Fruit fly (Drosophila melanogaster): ENCODE results near the gene PTPMT1.

The PTPMT1 gene

DNA sequence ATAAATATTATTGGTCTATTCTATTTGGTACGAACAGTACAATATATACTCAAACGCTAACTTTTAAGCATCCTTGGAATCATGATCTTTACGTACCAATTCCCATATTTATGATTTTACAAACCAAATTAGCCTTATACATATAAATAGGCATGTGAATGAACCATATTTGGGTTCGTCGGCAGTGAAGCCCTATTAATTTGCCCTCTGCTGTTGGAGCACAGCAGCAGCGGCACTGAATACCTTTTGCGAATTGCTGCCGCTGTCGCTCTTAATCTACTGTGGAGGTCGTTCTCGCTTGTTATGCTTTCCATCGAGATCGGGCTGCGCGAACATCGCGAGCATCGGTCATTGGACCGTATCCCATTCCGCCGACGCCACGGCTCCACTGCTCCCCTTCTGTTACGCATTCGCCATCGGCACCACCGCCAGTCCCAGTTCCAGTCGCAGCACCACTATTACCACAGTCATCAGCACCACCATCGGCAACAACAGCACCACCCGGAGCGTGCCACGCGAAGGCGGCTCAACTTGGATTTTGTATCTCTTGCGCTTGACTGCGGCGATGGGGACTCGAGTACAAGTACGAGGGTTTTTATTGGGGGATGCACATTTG, 30.4 kb downstream of the PTPMT1 start (continued):
- TF ChIP-seq Gug (GFP tag; IDR thresholded peaks at IDR 0.05): peak; percentile 68
- TF ChIP-seq Ets96B (tag; optimal IDR thresholded peaks at IDR 0.05): peak; percentile 79
- TF ChIP-seq CG10631 (GFP tag; optimal IDR thresholded peaks at IDR 0.05): peak; percentile 80
- TF ChIP-seq fkh (GFP tag; optimal IDR thresholded peaks at IDR 0.05): no peak
- peak; percentile 73 for TF ChIP-seq esn (GFP tag; optimal IDR thresholded peaks at IDR 0.05)
- TF ChIP-seq CG31627 (GFP tag; optimal IDR thresholded peaks at IDR 0.05): peak; percentile 54
- peak; percentile 51 for TF ChIP-seq lz (GFP tag; optimal IDR thresholded peaks at IDR 0.05)
- TF ChIP-seq fd85E (GFP tag; optimal IDR thresholded peaks at IDR 0.05): no peak
- TF ChIP-seq Hr38 (GFP tag; optimal IDR thresholded peaks at IDR 0.05): no peak
- TF ChIP-seq svp (GFP tag): peak; percentile 94
- peak; percentile 71 for TF ChIP-seq Met (GFP tag; optimal IDR thresholded peaks at IDR 0.05)
- TF ChIP-seq Sox15 (GFP tag; optimal IDR thresholded peaks at IDR 0.05): peak; percentile 46
- TF ChIP-seq CG32006 (GFP tag; optimal IDR thresholded peaks at IDR 0.05): peak; percentile 88
- TF ChIP-seq dsx (GFP tag; optimal IDR thresholded peaks at IDR 0.05; ENCODE audit: poor library complexity, severe bottlenecking): peak; percentile 59
- peak; percentile 76 for TF ChIP-seq OdsH (GFP tag; optimal IDR thresholded peaks at IDR 0.05)
- peak; percentile 72 for TF ChIP-seq Hr4 (GFP tag; optimal IDR thresholded peaks at IDR 0.05)
- TF ChIP-seq CG11294 (GFP tag; IDR thresholded peaks at IDR 0.05): peak; percentile 44; the same call in 1 of the 2 replicates
- TF ChIP-seq CG4318 (GFP tag; optimal IDR thresholded peaks at IDR 0.05): peak; percentile 70
- TF ChIP-seq Eip75B (GFP tag; optimal IDR thresholded peaks at IDR 0.05): peak; percentile 78
- peak; percentile 73 for TF ChIP-seq CG10669 (GFP tag; optimal IDR thresholded peaks at IDR 0.05)
- peak; percentile 70 for TF ChIP-seq CG3919 (GFP tag; optimal IDR thresholded peaks at IDR 0.05)
- TF ChIP-seq Eip78C (GFP tag): peak; percentile 93
- TF ChIP-seq net (GFP tag; optimal IDR thresholded peaks at IDR 0.05): peak; percentile 69
- TF ChIP-seq Sox14 (GFP tag; optimal IDR thresholded peaks at IDR 0.05): peak; percentile 75
- TF ChIP-seq CG7368 (GFP tag; optimal IDR thresholded peaks at IDR 0.05): peak; percentile 29

DNA sequence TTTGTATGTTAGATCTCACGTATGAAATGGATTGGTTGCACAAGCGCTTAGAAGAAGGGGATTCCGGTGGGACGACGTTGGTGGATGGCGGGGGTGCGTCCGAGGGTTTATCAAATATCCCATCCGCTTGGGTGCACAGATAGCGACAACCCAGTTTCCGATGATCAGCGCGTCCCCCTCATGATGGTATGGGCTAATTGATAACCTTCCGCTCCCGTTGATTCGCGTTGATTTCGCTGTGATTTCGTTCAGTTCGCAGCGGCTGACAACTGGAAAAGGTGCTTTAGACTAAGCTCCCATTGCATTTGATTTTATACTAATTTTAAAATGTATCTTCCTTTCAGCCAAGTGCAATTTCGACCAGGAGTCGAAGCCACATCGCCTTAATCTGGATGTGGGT, 31.4 kb downstream of the PTPMT1 start:
- no peak for TF ChIP-seq CG6854 (GFP tag; optimal IDR thresholded peaks at IDR 0.05)
- peak; percentile 99 for TF ChIP-seq svp (GFP tag)
- no peak for TF ChIP-seq achi (GFP tag; optimal IDR thresholded peaks at IDR 0.05)

DNA sequence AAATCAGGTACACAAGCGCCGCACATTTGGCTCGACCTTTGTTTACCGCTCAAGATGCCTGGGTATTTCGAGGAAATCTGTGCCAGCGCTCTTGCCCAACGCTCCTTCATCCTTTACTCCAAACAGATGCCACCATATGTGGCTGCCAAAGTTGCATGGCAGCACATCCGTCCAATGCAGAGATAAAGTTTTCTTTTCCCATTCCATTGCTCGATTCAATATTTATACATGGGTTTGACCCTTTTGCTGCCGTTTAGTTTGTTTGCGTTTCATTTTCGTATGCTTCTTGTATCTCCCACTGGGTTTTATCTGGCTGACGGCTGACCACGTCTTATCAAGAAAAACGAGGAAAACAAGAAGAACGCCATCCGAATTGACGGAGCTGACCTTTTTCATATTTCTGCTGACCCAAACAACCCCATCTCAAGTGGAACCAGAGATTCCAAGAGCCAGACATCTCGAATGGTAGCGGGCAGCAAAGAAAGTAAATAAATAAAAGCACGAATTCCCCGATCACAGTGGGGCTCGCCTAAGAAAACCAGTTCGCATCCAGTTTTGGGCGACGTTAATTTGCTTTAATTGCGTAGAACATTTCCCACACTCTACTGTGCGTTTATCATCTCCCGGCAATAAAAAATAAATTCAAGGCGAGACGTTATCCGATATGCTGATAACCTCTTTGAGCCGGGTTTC, 32.5 kb downstream of the PTPMT1 start:
- TF ChIP-seq CG10669 (GFP tag; optimal IDR thresholded peaks at IDR 0.05): no peak
- no peak for TF ChIP-seq ss (GFP tag; optimal IDR thresholded peaks at IDR 0.05)
- peak; percentile 9 for TF ChIP-seq CG31627 (GFP tag; optimal IDR thresholded peaks at IDR 0.05)
- peak; percentile 7 for TF ChIP-seq lz (GFP tag; optimal IDR thresholded peaks at IDR 0.05)
- no peak for TF ChIP-seq Met (GFP tag; optimal IDR thresholded peaks at IDR 0.05)
- no peak for TF ChIP-seq Eip93F (GFP tag; optimal IDR thresholded peaks at IDR 0.05)
- peak; percentile 15 for TF ChIP-seq esn (GFP tag; optimal IDR thresholded peaks at IDR 0.05)
- no peak for TF ChIP-seq fd85E (GFP tag; optimal IDR thresholded peaks at IDR 0.05)
- TF ChIP-seq Sox14 (GFP tag; optimal IDR thresholded peaks at IDR 0.05): no peak
- TF ChIP-seq CG6854 (GFP tag; optimal IDR thresholded peaks at IDR 0.05): no peak
- no peak for TF ChIP-seq achi (GFP tag; optimal IDR thresholded peaks at IDR 0.05)
- TF ChIP-seq Eip78C (GFP tag): peak; percentile 56
- no peak for TF ChIP-seq Hr38 (GFP tag; optimal IDR thresholded peaks at IDR 0.05)
- TF ChIP-seq Hr4 (GFP tag; optimal IDR thresholded peaks at IDR 0.05): no peak
- no peak for TF ChIP-seq Blimp-1 (GFP tag; optimal IDR thresholded peaks at IDR 0.05)
- no peak for TF ChIP-seq CG9139 (GFP tag; optimal IDR thresholded peaks at IDR 0.05)
- TF ChIP-seq CG8632 (GFP tag; optimal IDR thresholded peaks at IDR 0.05): no peak
- no peak for TF ChIP-seq CG11762 (GFP tag; optimal IDR thresholded peaks at IDR 0.05; ENCODE audit: insufficient read depth)
- no peak for TF ChIP-seq CG6276 (GFP tag; optimal IDR thresholded peaks at IDR 0.05)
- no peak for TF ChIP-seq CG6163 (GFP tag; IDR thresholded peaks at IDR 0.05)
- no peak for TF ChIP-seq net (GFP tag; optimal IDR thresholded peaks at IDR 0.05)
- no peak for TF ChIP-seq dac (GFP tag; optimal IDR thresholded peaks at IDR 0.05)
- TF ChIP-seq svp (GFP tag): peak; percentile 98
- TF ChIP-seq cyc (GFP tag; optimal IDR thresholded peaks at IDR 0.05): peak; percentile 23
- no peak for TF ChIP-seq CG8119 (GFP tag; IDR thresholded peaks at IDR 0.05)
- no peak for TF ChIP-seq spab (GFP tag; optimal IDR thresholded peaks at IDR 0.05)
- TF ChIP-seq CG8319 (GFP tag; optimal IDR thresholded peaks at IDR 0.05): no peak
- TF ChIP-seq vri (GFP tag; optimal IDR thresholded peaks at IDR 0.05): no peak
- no peak for TF ChIP-seq fd59A (GFP tag; optimal IDR thresholded peaks at IDR 0.05)
- TF ChIP-seq Eip75B (GFP tag; optimal IDR thresholded peaks at IDR 0.05): no peak
- no peak for TF ChIP-seq CG6808 (GFP tag; optimal IDR thresholded peaks at IDR 0.05)
- peak; percentile 57 for TF ChIP-seq fkh (GFP tag; optimal IDR thresholded peaks at IDR 0.05)
- no peak for TF ChIP-seq acj6 (GFP tag; optimal IDR thresholded peaks at IDR 0.05)

Measured in whole organism, prepupa.